Worm (Caenorhabditis elegans): ENCODE data around the gene tbc-13.

tbc-13 gene

ce11 chrX:12513415-12513814 lies 28.6 kb downstream of the tbc-13 start (continued):
- TF ChIP-seq fkh-8 (tag; optimal IDR thresholded peaks at IDR 0.05) (peak; percentile 76), lin-14 (GFP tag; optimal IDR thresholded peaks at IDR 0.05) (peak; percentile 59)

ce11 chrX:12515596-12516481 lies 31.0 kb downstream of the tbc-13 start:
- TF ChIP-seq vab-15 (tag; optimal IDR thresholded peaks at IDR 0.05) (no peak), nhr-237 (tag; optimal IDR thresholded peaks at IDR 0.05) (no peak), fos-1 (tag; optimal IDR thresholded peaks at IDR 0.05) (no peak), C04F5.9 (tag; optimal IDR thresholded peaks at IDR 0.05) (no peak), mab-9 (GFP tag; IDR thresholded peaks at IDR 0.05) (no peak), nhr-71 (tag; optimal IDR thresholded peaks at IDR 0.05) (peak; percentile 18), blmp-1 (tag; optimal IDR thresholded peaks at IDR 0.05) (no peak), tbx-2 (tag; optimal IDR thresholded peaks at IDR 0.05) (no peak), hlh-4 (tag; optimal IDR thresholded peaks at IDR 0.05) (no peak), ets-5 (GFP tag; IDR thresholded peaks at IDR 0.05) (no peak), nhr-19 (GFP tag; conservative IDR thresholded peaks at IDR 0.05) (peak; percentile 25; the same call in 1 of the 2 replicates), ceh-90 (tag; optimal IDR thresholded peaks at IDR 0.05) (no peak), lin-35 (GFP tag; optimal IDR thresholded peaks at IDR 0.05) (no peak), pax-3 (tag; optimal IDR thresholded peaks at IDR 0.05) (no peak), rnt-1 (tag; optimal IDR thresholded peaks at IDR 0.05) (peak; percentile 7), hlh-17 (GFP tag; optimal IDR thresholded peaks at IDR 0.05; ENCODE audit: borderline replicate concordance) (no peak), efl-3 (GFP tag; optimal IDR thresholded peaks at IDR 0.05) (peak; percentile 1), swsn-7 (tag; optimal IDR thresholded peaks at IDR 0.05) (no peak), nhr-20 (tag; optimal IDR thresholded peaks at IDR 0.05) (peak; percentile 31), lin-39 (tag; optimal IDR thresholded peaks at IDR 0.05) (no peak), nhr-77 (tag; optimal IDR thresholded peaks at IDR 0.05) (no peak), ces-1 (GFP tag; optimal IDR thresholded peaks at IDR 0.05) (no peak), ceh-8 (GFP tag; optimal IDR thresholded peaks at IDR 0.05) (no peak), mdl-1 (tag; optimal IDR thresholded peaks at IDR 0.05) (no peak), tlp-1 (tag; optimal IDR thresholded peaks at IDR 0.05) (no peak), efl-1 (optimal IDR thresholded peaks at IDR 0.05) (no peak), efl-1 (GFP tag; optimal IDR thresholded peaks at IDR 0.05 in 1 of 2) (peak in 1 of 2 experiments; percentile 72), nhr-85 (tag) (peak; percentile 82), isw-1 (GFP tag; IDR thresholded peaks at IDR 0.05) (no peak), lin-14 (GFP tag; optimal IDR thresholded peaks at IDR 0.05) (peak; percentile 61), dsc-1 (tag; optimal IDR thresholded peaks at IDR 0.05) (peak; percentile 43), zip-4 (GFP tag; optimal IDR thresholded peaks at IDR 0.05) (no peak), snu-23 (GFP tag; optimal IDR thresholded peaks at IDR 0.05) (peak; percentile 6), alr-1 (tag; optimal IDR thresholded peaks at IDR 0.05; ENCODE audit: borderline replicate concordance) (no peak), C16A3.4 (tag; optimal IDR thresholded peaks at IDR 0.05) (no peak), irx-1 (tag; optimal IDR thresholded peaks at IDR 0.05) (no peak), C34B4.2 (tag; optimal IDR thresholded peaks at IDR 0.05) (no peak), lsy-2 (tag; optimal IDR thresholded peaks at IDR 0.05) (peak in 1 of 2 experiments; percentile 20), unc-130 (tag; optimal IDR thresholded peaks at IDR 0.05) (no peak), pag-3 (tag; optimal IDR thresholded peaks at IDR 0.05; ENCODE audit: borderline replicate concordance, insufficient read depth) (no peak), grh-1 (GFP tag; IDR thresholded peaks at IDR 0.05) (no peak), mef-2 (tag; optimal IDR thresholded peaks at IDR 0.05) (no peak), fkh-4 (tag; optimal IDR thresholded peaks at IDR 0.05; ENCODE audit: borderline replicate concordance) (no peak)
